Fruit fly (Drosophila melanogaster) whole organism, embryonic: ENCODE results near the gene OtopLc.
A peak's percentile ranks its signal among the peaks of the same experiment; 100 is the strongest.

Experiments used
- ATbp ChIP-seq: fragments of 200-800 bp; sonication (Bioruptor generic); optimal IDR thresholded peaks from 2 replicates; lab custom pipeline; 2017; ENCODE audit warnings: missing biosample characterization, mild to moderate bottlenecking, missing genetic modification characterization, missing genetic modification reagents
- Ada2b ChIP-seq: fragments of 200-800 bp; sonication (Bioruptor generic); IDR thresholded peaks from 2 replicates; pipeline ENCODE4 v1.3.6; 2022; ENCODE audit warnings: missing biosample characterization, missing genetic modification characterization
- BtbVII ChIP-seq: fragments of 200-800 bp; sonication (Bioruptor generic); optimal IDR thresholded peaks from 3 replicates; lab custom pipeline; 2017; ENCODE audit warnings: missing biosample characterization, mild to moderate bottlenecking, missing genetic modification characterization
- C15 ChIP-seq: fragments of 200-800 bp; sonication (Bioruptor generic); IDR thresholded peaks from 3 replicates; pipeline ENCODE4 v1.3.6; 2022; ENCODE audit warnings: missing biosample characterization, missing genetic modification characterization
- CG11398 ChIP-seq: fragments of 200-800 bp; sonication (Bioruptor generic); optimal IDR thresholded peaks from 2 replicates; lab custom pipeline; 2016; ENCODE audit warnings: missing biosample characterization, missing genetic modification characterization
- CG14050 ChIP-seq: fragments of 200-800 bp; sonication (Bioruptor generic); IDR thresholded peaks from 3 replicates; pipeline ENCODE4 v1.3.6; 2022; ENCODE audit warnings: missing biosample characterization, missing genetic modification characterization
- CG15479 ChIP-seq: fragments of 200-800 bp; sonication (Bioruptor generic); optimal IDR thresholded peaks from 3 replicates; lab custom pipeline; 2019; ENCODE audit warnings: missing biosample characterization, mild to moderate bottlenecking, missing genetic modification characterization, moderate library complexity
- CG17328 ChIP-seq: fragments of 200-800 bp; sonication (Bioruptor generic); IDR thresholded peaks from 2 replicates; pipeline ENCODE4 v1.3.6; 2022; ENCODE audit warnings: missing biosample characterization, missing genetic modification characterization
- CG17568 ChIP-seq: fragments of 200-800 bp; sonication (Bioruptor generic); optimal IDR thresholded peaks from 2 replicates; lab custom pipeline; 2018; ENCODE audit warnings: missing biosample characterization, mild to moderate bottlenecking, missing genetic modification characterization, moderate library complexity
- CG18011 ChIP-seq: fragments of 200-800 bp; sonication (Bioruptor generic); optimal IDR thresholded peaks from 2 replicates; lab custom pipeline; 2017; ENCODE audit warnings: missing biosample characterization, missing genetic modification characterization, mild to moderate bottlenecking, moderate library complexity, missing genotype
- CG18599 ChIP-seq: fragments of 200-800 bp; sonication (Bioruptor generic); optimal IDR thresholded peaks from 3 replicates; lab custom pipeline; 2017; ENCODE audit warnings: missing biosample characterization, missing genetic modification characterization, mild to moderate bottlenecking, moderate library complexity, missing genetic modification reagents
- CG32532 ChIP-seq: fragments of 200-800 bp; sonication (Bioruptor generic); IDR thresholded peaks from 2 replicates; pipeline ENCODE4 v1.3.6; 2022; ENCODE audit warnings: missing biosample characterization, missing genetic modification characterization
- CG33213 ChIP-seq: fragments of 200-800 bp; sonication (Bioruptor generic); optimal IDR thresholded peaks from 3 replicates; lab custom pipeline; 2016; ENCODE audit warnings: missing biosample characterization, missing genetic modification characterization
- CG4707 ChIP-seq: fragments of 200-800 bp; sonication (Bioruptor generic); optimal IDR thresholded peaks from 2 replicates; lab custom pipeline; 2018; ENCODE audit warnings: missing biosample characterization, mild to moderate bottlenecking, missing genetic modification characterization, moderate library complexity
- CG6765 ChIP-seq: fragments of 200-800 bp; sonication (Bioruptor generic); optimal IDR thresholded peaks from 3 replicates; lab custom pipeline; 2017; ENCODE audit warnings: missing biosample characterization, mild to moderate bottlenecking, missing genetic modification characterization
- CG7928 ChIP-seq: fragments of 200-800 bp; sonication (Bioruptor generic); optimal IDR thresholded peaks from 2 replicates; lab custom pipeline; 2017; ENCODE audit warnings: missing biosample characterization, mild to moderate bottlenecking, missing genetic modification characterization
- CG8290 ChIP-seq, 3 experiments: fragments of 200-800 bp; sonication (Bioruptor generic); optimal IDR thresholded peaks; 2 replicates each; lab custom pipeline; 2016 to 2019; ENCODE audit warnings: missing biosample characterization in 3 of 3, missing genetic modification characterization in 3 of 3, mild to moderate bottlenecking in 2 of 3, moderate library complexity in 1 of 3
- CG8924 ChIP-seq: fragments of 200-800 bp; optimal IDR thresholded peaks from 3 replicates; lab custom pipeline; 2019; ENCODE audit warnings: missing biosample characterization, mild to moderate bottlenecking, missing genetic modification characterization, moderate library complexity
- CHES-1-like ChIP-seq: fragments of 200-800 bp; sonication (Bioruptor generic); optimal IDR thresholded peaks from 2 replicates; lab custom pipeline; 2016; ENCODE audit warnings: missing biosample characterization, missing genetic modification characterization
- D19B ChIP-seq: fragments of 200-800 bp; sonication (Bioruptor generic); optimal IDR thresholded peaks from 2 replicates; lab custom pipeline; 2017; ENCODE audit warnings: missing biosample characterization, mild to moderate bottlenecking, missing genetic modification characterization
- Dek ChIP-seq: fragments of 200-800 bp; sonication (Bioruptor generic); optimal IDR thresholded peaks from 3 replicates; lab custom pipeline; 2019; ENCODE audit warnings: missing biosample characterization, mild to moderate bottlenecking, missing genetic modification characterization, moderate library complexity
- Ets97D ChIP-seq: fragments of 200-800 bp; sonication (Bioruptor generic); optimal IDR thresholded peaks from 3 replicates; lab custom pipeline; 2016; ENCODE audit warnings: missing biosample characterization, missing genetic modification characterization
- Hey ChIP-seq: fragments of 200-800 bp; sonication (Bioruptor generic); optimal IDR thresholded peaks from 3 replicates; lab custom pipeline; 2018; ENCODE audit warnings: missing biosample characterization, mild to moderate bottlenecking, missing genetic modification characterization
- Hsf ChIP-seq: fragments of 200-800 bp; sonication (Bioruptor generic); optimal IDR thresholded peaks from 3 replicates; lab custom pipeline; 2016; ENCODE audit warnings: missing biosample characterization, missing genetic modification characterization
- Lpt ChIP-seq: fragments of >200 bp; optimal IDR thresholded peaks from 2 replicates; lab custom pipeline; 2018; ENCODE audit warnings: missing biosample characterization, missing genetic modification characterization
- Oli ChIP-seq: fragments of 200-800 bp; sonication (Bioruptor generic); optimal IDR thresholded peaks from 2 replicates; lab custom pipeline; 2018; ENCODE audit warnings: missing biosample characterization, mild to moderate bottlenecking, missing genetic modification characterization, moderate library complexity
- Scr ChIP-seq: fragments of 200-800 bp; sonication (Bioruptor generic); IDR thresholded peaks from 2 replicates; pipeline ENCODE4 v1.3.6; 2022; ENCODE audit warnings: missing biosample characterization, missing genetic modification characterization; ENCODE audit not compliant: partially characterized antibody
- ab ChIP-seq: fragments of 200-800 bp; sonication (Bioruptor generic); optimal IDR thresholded peaks from 2 replicates; lab custom pipeline; 2016; ENCODE audit warnings: missing biosample characterization, missing genetic modification characterization
- ase ChIP-seq: fragments of 200-800 bp; sonication (Bioruptor generic); IDR thresholded peaks from 3 replicates; pipeline ENCODE4 v1.3.6; 2022; ENCODE audit warnings: missing biosample characterization, missing genetic modification characterization
- bbx ChIP-seq: fragments of 200-800 bp; sonication (Bioruptor generic); IDR thresholded peaks from 2 replicates; pipeline ENCODE4 v1.3.6; 2022; ENCODE audit warnings: missing biosample characterization, missing genetic modification characterization; ENCODE audit not compliant: partially characterized antibody
- bowl ChIP-seq: fragments of 200-800 bp; sonication (Bioruptor generic); IDR thresholded peaks from 2 replicates; pipeline ENCODE4 v1.3.6; 2022; ENCODE audit warnings: missing biosample characterization, missing genetic modification characterization
- cato ChIP-seq: fragments of 200-800 bp; sonication (Bioruptor generic); optimal IDR thresholded peaks from 2 replicates; lab custom pipeline; 2016; ENCODE audit warnings: missing biosample characterization, missing genetic modification characterization, borderline replicate concordance
- caup ChIP-seq: fragments of 200-800 bp; sonication (Bioruptor generic); optimal IDR thresholded peaks from 3 replicates; lab custom pipeline; 2017; ENCODE audit warnings: missing biosample characterization, mild to moderate bottlenecking, missing genetic modification characterization, moderate library complexity; ENCODE audit not compliant: severe bottlenecking
- dm ChIP-seq: fragments of 200-800 bp; sonication (Bioruptor generic); optimal IDR thresholded peaks from 3 replicates; lab custom pipeline; 2016; ENCODE audit warnings: missing biosample characterization, missing genetic modification characterization
- fu2 ChIP-seq: fragments of 200-800 bp; sonication (Bioruptor generic); optimal IDR thresholded peaks from 2 replicates; lab custom pipeline; 2016; ENCODE audit warnings: missing biosample characterization, missing genetic modification characterization
- gcm ChIP-seq: fragments of 200-800 bp; sonication (Bioruptor generic); optimal IDR thresholded peaks from 2 replicates; lab custom pipeline; 2019; ENCODE audit warnings: missing biosample characterization, mild to moderate bottlenecking, missing genetic modification characterization, moderate library complexity
- gfzf ChIP-seq: fragments of 200-800 bp; sonication (Bioruptor generic); optimal IDR thresholded peaks from 2 replicates; lab custom pipeline; 2016; ENCODE audit warnings: missing biosample characterization, mild to moderate bottlenecking, missing genetic modification characterization, moderate library complexity
- hkb ChIP-seq, 2 experiments: fragments of 200-800 bp in 1 of 2; fragments of >200 bp in 1 of 2; sonication (Bioruptor generic) in 1 of 2; IDR thresholded peaks in 1 of 2; optimal IDR thresholded peaks in 1 of 2; 2 replicates each; pipeline versions ENCODE4 v1.3.6 to Lab custom; 2017 to 2022; ENCODE audit warnings: missing biosample characterization in 1 of 2, missing genetic modification characterization in 1 of 2
- jigr1 ChIP-seq: fragments of 200-800 bp; sonication (Bioruptor generic); IDR thresholded peaks from 3 replicates; pipeline ENCODE4 v1.3.6; 2022; ENCODE audit warnings: missing biosample characterization, missing genetic modification characterization
- mam ChIP-seq: fragments of 200-800 bp; sonication (Bioruptor generic); optimal IDR thresholded peaks from 3 replicates; lab custom pipeline; 2016; ENCODE audit warnings: missing biosample characterization, missing genetic modification characterization
- pfk ChIP-seq: fragments of 200-800 bp; sonication (Bioruptor generic); optimal IDR thresholded peaks from 2 replicates; lab custom pipeline; 2018; ENCODE audit warnings: missing biosample characterization, mild to moderate bottlenecking, missing genetic modification characterization, moderate library complexity
- row ChIP-seq: fragments of 200-800 bp; sonication (Bioruptor generic); IDR thresholded peaks from 3 replicates; pipeline ENCODE4 v1.3.6; 2022; ENCODE audit warnings: missing biosample characterization, missing genetic modification characterization
- sc ChIP-seq, 3 experiments: fragments of >200 bp in 2 of 3; fragments of 200-800 bp in 1 of 3; sonication (Bioruptor generic) in 1 of 3; optimal IDR thresholded peaks; 2 replicates in 2 of 3; 3 replicates in 1 of 3; lab custom pipeline; 2017; ENCODE audit warnings: mild to moderate bottlenecking in 1 of 3, missing biosample characterization in 1 of 3, missing genetic modification characterization in 1 of 3, missing genetic modification reagents in 1 of 3
- schlank ChIP-seq: fragments of 200-800 bp; sonication (Bioruptor generic); optimal IDR thresholded peaks from 2 replicates; lab custom pipeline; 2018; ENCODE audit warnings: missing biosample characterization, mild to moderate bottlenecking, missing genetic modification characterization
- sd ChIP-seq: fragments of 200-800 bp; sonication (Bioruptor generic); optimal IDR thresholded peaks from 3 replicates; lab custom pipeline; 2018; ENCODE audit warnings: missing biosample characterization, mild to moderate bottlenecking, missing genetic modification characterization, moderate library complexity
- tna ChIP-seq: fragments of 200-800 bp; sonication (Bioruptor generic); IDR thresholded peaks from 2 replicates; pipeline ENCODE4 v1.3.6; 2022; ENCODE audit warnings: missing biosample characterization, missing genetic modification characterization; ENCODE audit not compliant: partially characterized antibody
- vvl ChIP-seq: fragments of 200-800 bp; sonication (Bioruptor generic); IDR thresholded peaks from 2 replicates; pipeline ENCODE4 v1.3.6; 2022; ENCODE audit warnings: missing biosample characterization, missing genetic modification characterization
- zen2 ChIP-seq: fragments of 200-800 bp; sonication (Bioruptor generic); IDR thresholded peaks from 3 replicates; pipeline ENCODE4 v1.3.6; 2022; ENCODE audit warnings: missing biosample characterization, missing genetic modification characterization; ENCODE audit not compliant: partially characterized antibody
- zf30C ChIP-seq: fragments of 200-800 bp; sonication (Bioruptor generic); optimal IDR thresholded peaks from 3 replicates; lab custom pipeline; 2018; ENCODE audit warnings: missing biosample characterization, mild to moderate bottlenecking, missing genetic modification characterization

OtopLc gene

dm6 chrX:5604181-5604580 is 58.5 kb downstream of the OtopLc start (continued):
- peak; percentile 2 for TF ChIP-seq ATbp (GFP tag; lab: Kevin White, UChicago)
- no peak for TF ChIP-seq D19B (GFP tag; lab: Kevin White, UChicago)
- no peak for TF ChIP-seq gfzf
- TF ChIP-seq CG7928 (GFP tag; lab: Kevin White, UChicago) = no peak
- no peak for TF ChIP-seq ab (GFP tag; lab: Kevin White, UChicago)
- TF ChIP-seq CG17568 (GFP tag; lab: Kevin White, UChicago) = no peak
- no peak for TF ChIP-seq bowl (GFP tag; lab: Robert Waterston, UW)
- TF ChIP-seq caup (GFP tag; lab: Kevin White, UChicago) = peak; percentile 21
- TF ChIP-seq Hey (tag; lab: Kevin White, UChicago) = no peak
- TF ChIP-seq CG8290 (GFP tag; optimal IDR thresholded peaks at IDR 0.05; lab: Kevin White, UChicago) = no peak
- TF ChIP-seq CG8290 (tag; optimal IDR thresholded peaks at IDR 0.05; lab: Kevin White, UChicago) = peak in 1 of 2 experiments; percentile 67
- no peak for TF ChIP-seq CG4707
- peak; percentile 57 for TF ChIP-seq CG18599
- no peak for TF ChIP-seq schlank (tag; lab: Kevin White, UChicago)
- TF ChIP-seq zf30C (GFP tag; lab: Kevin White, UChicago) = peak; percentile 29
- TF ChIP-seq hkb (optimal IDR thresholded peaks at IDR 0.05; lab: Kevin White, UChicago) = no peak
- 0 out of 2 replicates have a peak, but pooled peaks have one; percentile 32 for TF ChIP-seq hkb (GFP tag; IDR thresholded peaks at IDR 0.05; lab: Robert Waterston, UW)
- TF ChIP-seq CG18011 (GFP tag; lab: Kevin White, UChicago) = no peak
- TF ChIP-seq zen2 (GFP tag; lab: Robert Waterston, UW) = no peak
- no peak for TF ChIP-seq jigr1 (GFP tag; lab: Robert Waterston, UW)
- peak; percentile 11 for TF ChIP-seq CG15479 (GFP tag; lab: Kevin White, UChicago)
- TF ChIP-seq BtbVII = no peak
- no peak for TF ChIP-seq Lpt (GFP tag; lab: Kevin White, UChicago)
- TF ChIP-seq Scr (GFP tag; lab: Robert Waterston, UW) = no peak
- TF ChIP-seq CHES-1-like (GFP tag; lab: Kevin White, UChicago) = no peak
- TF ChIP-seq CG14050 = no peak
- no peak for TF ChIP-seq cato (GFP tag; lab: Kevin White, UChicago)
- TF ChIP-seq row (GFP tag; lab: Robert Waterston, UW) = peak; percentile 62
- TF ChIP-seq gcm (GFP tag; lab: Kevin White, UChicago) = no peak
- no peak for TF ChIP-seq Ada2b (GFP tag; lab: Robert Waterston, UW)
- peak; percentile 41 for TF ChIP-seq CG8924
- TF ChIP-seq Oli (tag; lab: Kevin White, UChicago) = peak; percentile 42
- peak; percentile 58; the same call in 1 of the 2 replicates for TF ChIP-seq CG32532 (GFP tag; lab: Robert Waterston, UW)
- peak; percentile 60; the same call in 1 of the 2 replicates for TF ChIP-seq vvl (GFP tag; lab: Robert Waterston, UW)
- no peak for TF ChIP-seq C15
- no peak for TF ChIP-seq mam (GFP tag; lab: Kevin White, UChicago)
- no peak for TF ChIP-seq CG33213 (GFP tag; lab: Kevin White, UChicago)
- TF ChIP-seq tna (GFP tag; lab: Robert Waterston, UW) = no peak
- TF ChIP-seq sc (optimal IDR thresholded peaks at IDR 0.05; lab: Kevin White, UChicago) = no peak
- no peak for TF ChIP-seq sc (GFP tag; optimal IDR thresholded peaks at IDR 0.05; lab: Kevin White, UChicago)
- no peak for TF ChIP-seq Dek (tag; lab: Kevin White, UChicago)
- no peak for TF ChIP-seq bbx
- no peak for TF ChIP-seq pfk
- TF ChIP-seq dm (GFP tag; lab: Kevin White, UChicago) = no peak
- no peak for TF ChIP-seq fu2
- TF ChIP-seq sd (tag; lab: Kevin White, UChicago) = no peak
- TF ChIP-seq Ets97D = no peak
- no peak for TF ChIP-seq CG11398
- TF ChIP-seq ase (GFP tag; lab: Robert Waterston, UW) = no peak
- peak; percentile 56; the same call in 1 of the 2 replicates for TF ChIP-seq CG17328
- TF ChIP-seq Hsf (GFP tag; lab: Kevin White, UChicago) = peak; percentile 20
- no peak for TF ChIP-seq CG6765 (GFP tag; lab: Kevin White, UChicago)
